Worm (Caenorhabditis elegans) whole organism, midembryonic: ENCODE measurements around the gene T04C12.11.

Source experiments
- T22C8.4 ChIP-seq: fragments of 200-800 bp; sonication (Bioruptor generic); IDR thresholded peaks from 2 replicates; pipeline ENCODE4 v1.3.6; 2022; ENCODE audit warnings: missing genetic modification characterization, missing compliant biosample characterization
- cog-1 ChIP-seq: sonication (generic microtip); optimal IDR thresholded peaks from 2 replicates; lab custom pipeline; 2016; ENCODE audit warnings: missing genetic modification characterization, missing compliant biosample characterization
- flt-1 ChIP-seq: fragments of 200-800 bp; sonication (Bioruptor generic); IDR thresholded peaks from 2 replicates; pipeline ENCODE4 v1.3.6; 2022; ENCODE audit warnings: missing genetic modification characterization, missing compliant biosample characterization
- klf-2 ChIP-seq: fragments of 200-800 bp; sonication (Bioruptor generic); conservative IDR thresholded peaks from 2 replicates; pipeline ENCODE4 v1.3.6; 2022; ENCODE audit warnings: missing genetic modification reagents, missing genetic modification characterization, missing compliant biosample characterization
- med-1 ChIP-seq: sonication (generic microtip); optimal IDR thresholded peaks from 2 replicates; lab custom pipeline; 2017; ENCODE audit warnings: missing genetic modification characterization, mild to moderate bottlenecking, missing compliant biosample characterization, antibody characterized with exemption, missing genetic modification reagents; ENCODE audit not compliant: insufficient read depth
- ref-1 ChIP-seq: fragments of 200-800 bp; sonication (Bioruptor generic); conservative IDR thresholded peaks from 2 replicates; pipeline ENCODE4 v1.3.6; 2022; ENCODE audit warnings: missing genetic modification reagents, missing genetic modification characterization, missing compliant biosample characterization
- tab-1 ChIP-seq: fragments of 200-800 bp; sonication (Bioruptor generic); IDR thresholded peaks from 2 replicates; pipeline ENCODE4 v1.3.6; 2022; ENCODE audit warnings: missing genetic modification characterization, missing compliant biosample characterization
- ztf-23 ChIP-seq: fragments of 200-800 bp; sonication (Bioruptor generic); IDR thresholded peaks from 2 replicates; pipeline ENCODE4 v1.3.6; 2022; ENCODE audit warnings: missing genetic modification reagents, missing genetic modification characterization, missing compliant biosample characterization
- ztf-29 ChIP-seq: fragments of 200-800 bp; sonication (Bioruptor generic); IDR thresholded peaks from 2 replicates; pipeline ENCODE4 v1.3.6; 2022; ENCODE audit warnings: missing genetic modification reagents, missing genetic modification characterization, missing compliant biosample characterization

DNA sequence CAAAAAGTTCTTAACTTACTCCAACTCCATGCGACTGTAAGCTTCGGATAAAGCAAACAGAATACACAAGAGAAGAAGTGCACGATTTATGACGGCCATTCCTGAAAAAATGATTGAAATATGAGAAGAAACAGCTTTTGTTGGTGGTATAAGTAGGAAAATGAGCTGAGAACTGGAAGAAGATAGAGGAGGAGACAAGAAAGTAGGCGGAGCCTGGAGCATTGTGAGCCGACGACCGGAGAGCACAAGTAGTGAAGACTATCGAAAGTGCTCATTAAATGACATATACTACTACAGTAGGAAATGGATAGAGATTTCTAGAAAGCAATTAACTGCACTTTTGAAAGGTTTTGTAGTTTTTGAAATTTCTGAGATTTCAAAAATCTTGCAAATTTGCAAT, 5.4 kb upstream of the T04C12.11 start, which contains the start of gene nlp-80:
- no peak for TF ChIP-seq T22C8.4 (GFP tag; lab: Robert Waterston, UW)
- TF ChIP-seq flt-1 = no peak
- TF ChIP-seq ztf-29 = no peak
- no peak for TF ChIP-seq ref-1 (GFP tag; lab: Robert Waterston, UW)
- no peak for TF ChIP-seq med-1
- TF ChIP-seq cog-1 (tag; lab: Kevin White, UChicago) = no peak
- TF ChIP-seq ztf-23 (GFP tag; lab: Robert Waterston, UW) = no peak
- TF ChIP-seq tab-1 = no peak
- no peak for TF ChIP-seq klf-2 (GFP tag; lab: Robert Waterston, UW)
